ENCODE assay signal across 1 fruit fly cellular context in the genomic region with DNA sequence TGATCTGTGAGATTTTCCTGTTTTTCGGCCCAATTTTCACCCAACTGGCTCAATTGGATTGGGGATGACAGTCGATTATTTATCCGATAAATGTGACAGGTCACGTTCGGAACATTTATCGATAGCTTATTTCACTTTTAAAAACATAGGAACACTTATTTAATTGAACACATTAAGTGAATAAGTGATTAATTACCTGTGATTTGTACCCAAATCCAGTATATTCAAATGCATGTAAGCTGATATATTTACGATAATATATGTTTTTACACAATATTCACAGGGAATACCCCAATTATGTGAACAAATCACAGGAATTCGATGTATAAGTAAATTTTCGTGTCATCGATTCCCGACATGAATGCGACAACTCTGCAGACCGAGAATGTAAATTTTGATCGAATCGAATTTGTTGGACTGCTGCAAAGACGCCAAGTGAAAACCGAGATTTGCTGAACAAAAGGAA.
TF ChIP-seq lines count a peak whose summit lies in the region.

EMC3 (minus strand) TSS at position 81 of the 466 bp plus-strand sequence.
Dpy-30L1 (plus strand) TSS at position 311 of the 466 bp plus-strand sequence.

TF ChIP-seq in whole organism, embryonic, 481 proteins besides CTCF, POLR2A, EP300 and RAD21 (continued from another document and continues in another):
- TF ChIP-seq h (optimal IDR thresholded peaks at IDR 0.05; lab: Kevin White, UChicago) = no peak
- no peak for TF ChIP-seq Hr39 (optimal IDR thresholded peaks at IDR 0.05; lab: Kevin White, UChicago)
- TF ChIP-seq Hmx (GFP tag; optimal IDR thresholded peaks at IDR 0.05; lab: Kevin White, UChicago) = no peak
- peak; percentile 81 for TF ChIP-seq CG34224 (GFP tag; IDR thresholded peaks at IDR 0.05; lab: Robert Waterston, UW; ENCODE audit: partially characterized antibody)
- peak; percentile 39 for TF ChIP-seq Bteb2 (GFP tag; optimal IDR thresholded peaks at IDR 0.05; lab: Kevin White, UChicago)
- TF ChIP-seq inv (GFP tag; IDR thresholded peaks at IDR 0.05; lab: Robert Waterston, UW; ENCODE audit: partially characterized antibody) = peak; percentile 73
- no peak for TF ChIP-seq CG5245 (GFP tag; optimal IDR thresholded peaks at IDR 0.05; lab: Kevin White, UChicago)
- no peak for TF ChIP-seq nau (GFP tag; optimal IDR thresholded peaks at IDR 0.05; lab: Kevin White, UChicago)
- no peak for TF ChIP-seq D (optimal IDR thresholded peaks at IDR 0.05; lab: Kevin White, UChicago)
- no peak for TF ChIP-seq D (GFP tag; optimal IDR thresholded peaks at IDR 0.05; lab: Kevin White, UChicago)
- no peak for TF ChIP-seq CG10959 (GFP tag; IDR thresholded peaks at IDR 0.05; lab: Robert Waterston, UW)
- no peak for TF ChIP-seq chm (GFP tag; IDR thresholded peaks at IDR 0.05; lab: Robert Waterston, UW)
- TF ChIP-seq chn (GFP tag; optimal IDR thresholded peaks at IDR 0.05; lab: Kevin White, UChicago) = peak; percentile 21
- peak; percentile 54 for TF ChIP-seq CG33213 (GFP tag; optimal IDR thresholded peaks at IDR 0.05; lab: Kevin White, UChicago)
- no peak for TF ChIP-seq CG12769 (tag; optimal IDR thresholded peaks at IDR 0.05; lab: Kevin White, UChicago)
- no peak for TF ChIP-seq crc (GFP tag; optimal IDR thresholded peaks at IDR 0.05; lab: Kevin White, UChicago)
- TF ChIP-seq disco-r (GFP tag; optimal IDR thresholded peaks at IDR 0.05; lab: Kevin White, UChicago) = peak; percentile 18
- no peak for TF ChIP-seq otp (GFP tag; IDR thresholded peaks at IDR 0.05; lab: Robert Waterston, UW)
- peak; percentile 41 for TF ChIP-seq CG15696 (tag; optimal IDR thresholded peaks at IDR 0.05; lab: Kevin White, UChicago)
- peak; percentile 67 for TF ChIP-seq Hsf (GFP tag; optimal IDR thresholded peaks at IDR 0.05; lab: Kevin White, UChicago)
- TF ChIP-seq CG10267 (tag; optimal IDR thresholded peaks at IDR 0.05; lab: Kevin White, UChicago) = peak; percentile 58
- TF ChIP-seq sqz (GFP tag; optimal IDR thresholded peaks at IDR 0.05; lab: Kevin White, UChicago) = no peak
- TF ChIP-seq ind (GFP tag; optimal IDR thresholded peaks at IDR 0.05; lab: Kevin White, UChicago) = peak; percentile 49
- no peak for TF ChIP-seq gcm (GFP tag; optimal IDR thresholded peaks at IDR 0.05; lab: Kevin White, UChicago)
- peak; percentile 64 for TF ChIP-seq CG4617 (GFP tag; optimal IDR thresholded peaks at IDR 0.05; lab: Kevin White, UChicago; ENCODE audit: borderline replicate concordance)
- TF ChIP-seq CG8089 (GFP tag; optimal IDR thresholded peaks at IDR 0.05; lab: Kevin White, UChicago) = no peak
- peak; percentile 53; the same call in 1 of the 2 replicates for TF ChIP-seq CG14441 (GFP tag; IDR thresholded peaks at IDR 0.05; lab: Robert Waterston, UW)
- TF ChIP-seq Oli (tag; optimal IDR thresholded peaks at IDR 0.05; lab: Kevin White, UChicago) = peak; percentile 28
- TF ChIP-seq salm (tag; optimal IDR thresholded peaks at IDR 0.05; lab: Kevin White, UChicago) = no peak
- peak; percentile 80 for TF ChIP-seq CG1603 (tag; optimal IDR thresholded peaks at IDR 0.05; lab: Kevin White, UChicago)
- TF ChIP-seq CG7745 (tag; optimal IDR thresholded peaks at IDR 0.05; lab: Kevin White, UChicago) = no peak
- peak; percentile 92 for TF ChIP-seq Ets65A (GFP tag; lab: Kevin White, UChicago)
- no peak for TF ChIP-seq CG17912 (GFP tag; optimal IDR thresholded peaks at IDR 0.05; lab: Kevin White, UChicago)
- TF ChIP-seq sd (tag; optimal IDR thresholded peaks at IDR 0.05; lab: Kevin White, UChicago) = no peak
- TF ChIP-seq cas (GFP tag; IDR thresholded peaks at IDR 0.05; lab: Robert Waterston, UW) = no peak
- TF ChIP-seq CG11560 (tag; IDR thresholded peaks at IDR 0.05; lab: Robert Waterston, UW) = peak; percentile 73
- peak; percentile 79 for TF ChIP-seq CG2120 (GFP tag; optimal IDR thresholded peaks at IDR 0.05; lab: Kevin White, UChicago)
- TF ChIP-seq CG11504 (tag; optimal IDR thresholded peaks at IDR 0.05; lab: Kevin White, UChicago) = no peak
- TF ChIP-seq slou (GFP tag; optimal IDR thresholded peaks at IDR 0.05; lab: Kevin White, UChicago) = no peak
- TF ChIP-seq CG12071 (GFP tag; optimal IDR thresholded peaks at IDR 0.05; lab: Kevin White, UChicago) = no peak
- TF ChIP-seq Taf1 (GFP tag; IDR thresholded peaks at IDR 0.05; lab: Robert Waterston, UW) = no peak
- TF ChIP-seq CG14965 (GFP tag; optimal IDR thresholded peaks at IDR 0.05; lab: Kevin White, UChicago; ENCODE audit: borderline replicate concordance) = no peak
- peak; percentile 44 for TF ChIP-seq Ssrp (tag; optimal IDR thresholded peaks at IDR 0.05; lab: Kevin White, UChicago)
- no peak for TF ChIP-seq fru (optimal IDR thresholded peaks at IDR 0.05; lab: Kevin White, UChicago)
- no peak for TF ChIP-seq ap (GFP tag; IDR thresholded peaks at IDR 0.05; lab: Robert Waterston, UW)
- peak; percentile 48 for TF ChIP-seq CG4820 (GFP tag; optimal IDR thresholded peaks at IDR 0.05; lab: Kevin White, UChicago)
- 0 out of 2 replicates have a peak, but pooled peaks have one; percentile 25 for TF ChIP-seq CG32767 (GFP tag; IDR thresholded peaks at IDR 0.05; lab: Robert Waterston, UW)
- peak; percentile 83 for TF ChIP-seq CG12659 (GFP tag; optimal IDR thresholded peaks at IDR 0.05; lab: Kevin White, UChicago)
- no peak for TF ChIP-seq Neu2 (GFP tag; optimal IDR thresholded peaks at IDR 0.05; lab: Kevin White, UChicago; ENCODE audit: borderline replicate concordance)
- no peak for TF ChIP-seq trh (GFP tag; optimal IDR thresholded peaks at IDR 0.05; lab: Kevin White, UChicago)
- TF ChIP-seq zf30C (GFP tag; optimal IDR thresholded peaks at IDR 0.05; lab: Kevin White, UChicago) = no peak
- TF ChIP-seq CG8281 (tag; optimal IDR thresholded peaks at IDR 0.05; lab: Kevin White, UChicago) = no peak
- peak; percentile 7 for TF ChIP-seq gfzf (GFP tag; optimal IDR thresholded peaks at IDR 0.05; lab: Kevin White, UChicago)
- peak; percentile 75 for TF ChIP-seq Dbx (GFP tag; IDR thresholded peaks at IDR 0.05; lab: Robert Waterston, UW)
- TF ChIP-seq MTF-1 (GFP tag; optimal IDR thresholded peaks at IDR 0.05; lab: Kevin White, UChicago; ENCODE audit: borderline replicate concordance) = no peak
- TF ChIP-seq hb (GFP tag; IDR thresholded peaks at IDR 0.05; lab: Robert Waterston, UW; ENCODE audit: partially characterized antibody) = peak; percentile 73; the same call in 2 of the 3 replicates
- TF ChIP-seq org-1 (GFP tag; optimal IDR thresholded peaks at IDR 0.05; lab: Kevin White, UChicago) = no peak
- peak; percentile 90 for TF ChIP-seq row (GFP tag; IDR thresholded peaks at IDR 0.05; lab: Robert Waterston, UW)
- TF ChIP-seq Spps (tag; optimal IDR thresholded peaks at IDR 0.05; lab: Kevin White, UChicago) = no peak
- TF ChIP-seq CkIIα-i1 (GFP tag; IDR thresholded peaks at IDR 0.05; lab: Robert Waterston, UW) = no peak
- no peak for TF ChIP-seq gsb-n (tag; optimal IDR thresholded peaks at IDR 0.05; lab: Kevin White, UChicago)
- TF ChIP-seq Rfx (GFP tag; IDR thresholded peaks at IDR 0.05; lab: Robert Waterston, UW) = peak; percentile 71
- TF ChIP-seq Ravus (GFP tag; IDR thresholded peaks at IDR 0.05; lab: Robert Waterston, UW) = no peak
- no peak for TF ChIP-seq tup (GFP tag; optimal IDR thresholded peaks at IDR 0.05; lab: Kevin White, UChicago)
- TF ChIP-seq aop (GFP tag; IDR thresholded peaks at IDR 0.05; lab: Robert Waterston, UW) = no peak
- no peak for TF ChIP-seq kah (GFP tag; optimal IDR thresholded peaks at IDR 0.05; lab: Kevin White, UChicago)
- peak; percentile 30 for TF ChIP-seq CG12744 (GFP tag; optimal IDR thresholded peaks at IDR 0.05; lab: Kevin White, UChicago)
- no peak for TF ChIP-seq Asciz (GFP tag; optimal IDR thresholded peaks at IDR 0.05; lab: Kevin White, UChicago)
- TF ChIP-seq CG6854 (GFP tag; optimal IDR thresholded peaks at IDR 0.05; lab: Kevin White, UChicago) = no peak
- peak; percentile 94 for TF ChIP-seq Dll (GFP tag; IDR thresholded peaks at IDR 0.05; lab: Robert Waterston, UW; ENCODE audit: partially characterized antibody)
- TF ChIP-seq CG18011 (GFP tag; optimal IDR thresholded peaks at IDR 0.05; lab: Kevin White, UChicago) = peak; percentile 33
- no peak for TF ChIP-seq CG15479 (GFP tag; optimal IDR thresholded peaks at IDR 0.05; lab: Kevin White, UChicago)
- TF ChIP-seq klu (GFP tag; IDR thresholded peaks at IDR 0.05; lab: Robert Waterston, UW) = peak; percentile 12; the same call in 1 of the 2 replicates
- no peak for TF ChIP-seq CG6683 (GFP tag; optimal IDR thresholded peaks at IDR 0.05; lab: Kevin White, UChicago)
- peak; percentile 84 for TF ChIP-seq hbn (GFP tag; IDR thresholded peaks at IDR 0.05; lab: Robert Waterston, UW; ENCODE audit: partially characterized antibody)
- peak; percentile 70 for TF ChIP-seq CG13424 (tag; optimal IDR thresholded peaks at IDR 0.05; lab: Kevin White, UChicago)
- TF ChIP-seq Mes4 (GFP tag; optimal IDR thresholded peaks at IDR 0.05; lab: Kevin White, UChicago) = no peak
- no peak for TF ChIP-seq CG10543 (GFP tag; optimal IDR thresholded peaks at IDR 0.05; lab: Kevin White, UChicago)
- no peak for TF ChIP-seq CG4360 (GFP tag; IDR thresholded peaks at IDR 0.05; lab: Robert Waterston, UW)
- no peak for TF ChIP-seq Deaf1 (tag; optimal IDR thresholded peaks at IDR 0.05; lab: Kevin White, UChicago)
- no peak for TF ChIP-seq CG6654 (GFP tag; optimal IDR thresholded peaks at IDR 0.05; lab: Kevin White, UChicago)
- TF ChIP-seq CG13775 (GFP tag; optimal IDR thresholded peaks at IDR 0.05; lab: Kevin White, UChicago) = peak; percentile 70
- TF ChIP-seq mam (GFP tag; optimal IDR thresholded peaks at IDR 0.05; lab: Kevin White, UChicago) = peak; percentile 55
- no peak for TF ChIP-seq CG13296 (GFP tag; optimal IDR thresholded peaks at IDR 0.05; lab: Kevin White, UChicago)
- no peak for TF ChIP-seq ab (GFP tag; optimal IDR thresholded peaks at IDR 0.05; lab: Kevin White, UChicago)
- TF ChIP-seq CG9932 (GFP tag; IDR thresholded peaks at IDR 0.05; lab: Robert Waterston, UW) = peak; percentile 69
- TF ChIP-seq CG3726 (GFP tag; IDR thresholded peaks at IDR 0.05; lab: Robert Waterston, UW) = no peak
- peak; percentile 31; the same call in 1 of the 3 replicates for TF ChIP-seq tgo (GFP tag; IDR thresholded peaks at IDR 0.05; lab: Robert Waterston, UW)
- peak; percentile 91 for TF ChIP-seq BEAF-32 (GFP tag; optimal IDR thresholded peaks at IDR 0.05; lab: Kevin White, UChicago)
- TF ChIP-seq NK7.1 (GFP tag; optimal IDR thresholded peaks at IDR 0.05; lab: Kevin White, UChicago) = peak; percentile 26
- no peak for TF ChIP-seq Kr (GFP tag; optimal IDR thresholded peaks at IDR 0.05; lab: Kevin White, UChicago)
- TF ChIP-seq pnt (GFP tag; optimal IDR thresholded peaks at IDR 0.05; lab: Kevin White, UChicago) = no peak
- TF ChIP-seq CG9437 (GFP tag; optimal IDR thresholded peaks at IDR 0.05; lab: Kevin White, UChicago) = no peak
- peak; percentile 44 for TF ChIP-seq CG9817 (tag; optimal IDR thresholded peaks at IDR 0.05; lab: Kevin White, UChicago)
- peak; percentile 22; the same call in 1 of the 2 replicates for TF ChIP-seq Atf6 (GFP tag; IDR thresholded peaks at IDR 0.05; lab: Robert Waterston, UW)
- TF ChIP-seq CG17802 (tag; optimal IDR thresholded peaks at IDR 0.05; lab: Kevin White, UChicago) = no peak
- TF ChIP-seq peb (GFP tag; IDR thresholded peaks at IDR 0.05; lab: Robert Waterston, UW) = no peak
- TF ChIP-seq HLH3B (GFP tag; IDR thresholded peaks at IDR 0.05; lab: Robert Waterston, UW) = no peak
- no peak for TF ChIP-seq CG18599 (GFP tag; optimal IDR thresholded peaks at IDR 0.05; lab: Kevin White, UChicago)
- TF ChIP-seq maf-S (GFP tag; optimal IDR thresholded peaks at IDR 0.05; lab: Kevin White, UChicago) = no peak
- peak; percentile 13 for TF ChIP-seq Camta (GFP tag; optimal IDR thresholded peaks at IDR 0.05; lab: Kevin White, UChicago)
- 0 out of 2 replicates have a peak, but pooled peaks have one; percentile 19 for TF ChIP-seq esg (GFP tag; conservative IDR thresholded peaks at IDR 0.05; lab: Robert Waterston, UW)
- TF ChIP-seq Abd-B (GFP tag; optimal IDR thresholded peaks at IDR 0.05; lab: Kevin White, UChicago) = peak; percentile 51
- no peak for TF ChIP-seq ftz-f1 (GFP tag; optimal IDR thresholded peaks at IDR 0.05; lab: Kevin White, UChicago)
- 0 out of 2 replicates have a peak, but pooled peaks have one; percentile 23 for TF ChIP-seq CG7372 (GFP tag; IDR thresholded peaks at IDR 0.05; lab: Robert Waterston, UW)
- TF ChIP-seq CG31441 (GFP tag; IDR thresholded peaks at IDR 0.05; lab: Robert Waterston, UW) = no peak; the same call in none of the 2 replicates
- 0 out of 2 replicates have a peak, but pooled peaks have one; percentile 17 for TF ChIP-seq NFAT (GFP tag; IDR thresholded peaks at IDR 0.05; lab: Robert Waterston, UW)
- TF ChIP-seq CG12299 (tag; optimal IDR thresholded peaks at IDR 0.05; lab: Kevin White, UChicago) = peak; percentile 15
- TF ChIP-seq Adf1 (GFP tag; IDR thresholded peaks at IDR 0.05; lab: Robert Waterston, UW) = no peak
- TF ChIP-seq Trl (optimal IDR thresholded peaks at IDR 0.05; lab: Kevin White, UChicago) = no peak
- peak; percentile 40 for TF ChIP-seq Trl (GFP tag; optimal IDR thresholded peaks at IDR 0.05; lab: Kevin White, UChicago)
- no peak for TF ChIP-seq GATAe (GFP tag; conservative IDR thresholded peaks at IDR 0.05; lab: Robert Waterston, UW)
- peak; percentile 44 for TF ChIP-seq Fer3 (tag; optimal IDR thresholded peaks at IDR 0.05; lab: Kevin White, UChicago)
- TF ChIP-seq lov (optimal IDR thresholded peaks at IDR 0.05; lab: Kevin White, UChicago) = no peak
- no peak for TF ChIP-seq lov (GFP tag; IDR thresholded peaks at IDR 0.05; lab: Robert Waterston, UW)
- TF ChIP-seq nmo (GFP tag; optimal IDR thresholded peaks at IDR 0.05; lab: Kevin White, UChicago) = peak; percentile 74
- no peak for TF ChIP-seq odd (GFP tag; optimal IDR thresholded peaks at IDR 0.05; lab: Kevin White, UChicago)
- no peak for TF ChIP-seq CG8359 (GFP tag; optimal IDR thresholded peaks at IDR 0.05; lab: Kevin White, UChicago; ENCODE audit: borderline replicate concordance)
- no peak for TF ChIP-seq Oaz (GFP tag; IDR thresholded peaks at IDR 0.05; lab: Robert Waterston, UW)
- TF ChIP-seq stc (GFP tag; IDR thresholded peaks at IDR 0.05; lab: Robert Waterston, UW) = no peak
- TF ChIP-seq Antp (GFP tag; optimal IDR thresholded peaks at IDR 0.05; lab: Kevin White, UChicago) = peak; percentile 57
- peak; percentile 88 for TF ChIP-seq YL-1 (GFP tag; optimal IDR thresholded peaks at IDR 0.05; lab: Kevin White, UChicago)
- TF ChIP-seq wdn (GFP tag; IDR thresholded peaks at IDR 0.05; lab: Robert Waterston, UW) = no peak
- TF ChIP-seq CG4854 (GFP tag; optimal IDR thresholded peaks at IDR 0.05; lab: Kevin White, UChicago) = peak; percentile 49
- TF ChIP-seq Drgx (GFP tag; IDR thresholded peaks at IDR 0.05; lab: Robert Waterston, UW) = no peak; the same call in 1 of the 2 replicates
- TF ChIP-seq zfh1 (GFP tag; IDR thresholded peaks at IDR 0.05; lab: Robert Waterston, UW) = 0 out of 3 replicates have a peak, but pooled peaks have one; percentile 49
